Worm (Caenorhabditis elegans): Measurements from ENCODE around the gene chk-2.

DNA sequence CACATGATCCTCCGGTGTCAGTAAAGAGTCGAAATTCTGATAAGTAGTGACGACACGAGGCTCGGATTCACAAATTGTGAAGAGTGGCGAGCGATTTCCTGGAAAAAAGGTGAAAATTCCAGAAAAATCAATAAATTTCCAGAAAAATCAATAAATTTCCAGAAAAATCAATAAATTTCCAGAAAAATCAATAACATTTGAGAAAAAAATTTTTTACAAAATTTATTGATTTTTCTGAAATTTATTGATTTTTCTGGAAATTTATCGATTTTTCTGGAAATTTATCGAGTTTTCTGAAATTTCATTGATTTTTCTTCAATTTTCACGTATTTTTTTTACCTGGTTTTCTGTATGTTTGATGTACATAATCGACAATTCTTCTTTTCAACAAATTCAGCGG is 9.8 kb downstream of the chk-2 start:
- TF ChIP-seq unc-62 (GFP tag; optimal IDR thresholded peaks at IDR 0.05), result no peak
- no peak for TF ChIP-seq ets-4 (GFP tag; optimal IDR thresholded peaks at IDR 0.05)

Measured in whole organism, young adult.